Worm (Caenorhabditis elegans): Measurements from ENCODE around the gene mlt-3.
"Not testable (repeated sequence)": the region's sequence is repeated elsewhere in the genome, so short reads cannot be mapped to it uniquely, and the experiment has no call there.

The mlt-3 gene

ce11 chrIV:12197679-12198078, 29.2 kb downstream of the mlt-3 start:
- TF ChIP-seq W03F9.2 (tag; optimal IDR thresholded peaks at IDR 0.05), result no peak
- no peak for TF ChIP-seq dao-5 (tag; optimal IDR thresholded peaks at IDR 0.05)
- no peak for TF ChIP-seq him-1 (tag; optimal IDR thresholded peaks at IDR 0.05)

ce11 chrIV:12196608-12197007, 30.3 kb downstream of the mlt-3 start:
- TF ChIP-seq W03F9.2 (tag; optimal IDR thresholded peaks at IDR 0.05), result no peak
- TF ChIP-seq dao-5 (tag; optimal IDR thresholded peaks at IDR 0.05), result no peak

ce11 chrIV:12194668-12195067, 32.2 kb downstream of the mlt-3 start:
- no peak for TF ChIP-seq him-1 (tag; optimal IDR thresholded peaks at IDR 0.05)
- no peak for TF ChIP-seq dao-5 (tag; optimal IDR thresholded peaks at IDR 0.05)
- TF ChIP-seq W03F9.2 (tag; optimal IDR thresholded peaks at IDR 0.05), result peak; percentile 12

- TF ChIP-seq dao-5 (tag; optimal IDR thresholded peaks at IDR 0.05) (no peak), him-1 (tag; optimal IDR thresholded peaks at IDR 0.05) (no peak), W03F9.2 (tag; optimal IDR thresholded peaks at IDR 0.05) (no peak)
Measured at ce11 chrIV:12193338-12193737, 33.6 kb downstream of the mlt-3 start.

ce11 chrIV:12192104-12192763, 34.7 kb downstream of the mlt-3 start:
- no peak for TF ChIP-seq him-1 (tag; optimal IDR thresholded peaks at IDR 0.05)

ce11 chrIV:12178235-12178634, 48.7 kb downstream of the mlt-3 start, which contains the start of gene nlr-1:
TSS of gene nlr-1 (minus strand) at chrIV:12178335.
- not testable (repeated sequence) for TF ChIP-seq dao-5, him-1, W03F9.2 (tag; optimal IDR thresholded peaks at IDR 0.05)

Measured in whole organism, L4/young adult.